Worm (Caenorhabditis elegans): ENCODE results near the gene ula-1.

- 0 out of 2 replicates have a peak, but pooled peaks have one; percentile 14 for TF ChIP-seq nhr-41 (GFP tag; IDR thresholded peaks at IDR 0.05)
- no peak for TF ChIP-seq nhr-77 (tag; optimal IDR thresholded peaks at IDR 0.05)
- TF ChIP-seq mep-1 (tag; optimal IDR thresholded peaks at IDR 0.05): no peak
- TF ChIP-seq zag-1 (tag; optimal IDR thresholded peaks at IDR 0.05): no peak
- TF ChIP-seq nhr-102 (tag; optimal IDR thresholded peaks at IDR 0.05): no peak
- TF ChIP-seq Y75B8A.6 (GFP tag; IDR thresholded peaks at IDR 0.05): no peak
- TF ChIP-seq unc-62 (GFP tag; optimal IDR thresholded peaks at IDR 0.05 in 1 of 2): no peak
- TF ChIP-seq unc-62 (tag; optimal IDR thresholded peaks at IDR 0.05): no peak
- TF ChIP-seq hlh-11 (tag; optimal IDR thresholded peaks at IDR 0.05): no peak
- TF ChIP-seq F26F4.8 (GFP tag; conservative IDR thresholded peaks at IDR 0.05): no peak
Observed at ce11 chrIII:4906365-4906764, 13.8 kb downstream of the ula-1 start.
